Fruit fly (Drosophila melanogaster) whole organism, prepupa: Measurements from ENCODE around the gene CG31115.

ENCODE experiments used
- Gug ChIP-seq: fragments of 200-800 bp; sonication (Bioruptor generic); IDR thresholded peaks from 2 replicates; pipeline ENCODE4 v1.3.6; 2022; ENCODE audit warnings: missing biosample characterization, missing genetic modification characterization
- dac ChIP-seq: fragments of 200-800 bp; sonication (Bioruptor generic); optimal IDR thresholded peaks from 2 replicates; lab custom pipeline; 2017; ENCODE audit warnings: missing biosample characterization, mild to moderate bottlenecking, missing genetic modification characterization

DNA sequence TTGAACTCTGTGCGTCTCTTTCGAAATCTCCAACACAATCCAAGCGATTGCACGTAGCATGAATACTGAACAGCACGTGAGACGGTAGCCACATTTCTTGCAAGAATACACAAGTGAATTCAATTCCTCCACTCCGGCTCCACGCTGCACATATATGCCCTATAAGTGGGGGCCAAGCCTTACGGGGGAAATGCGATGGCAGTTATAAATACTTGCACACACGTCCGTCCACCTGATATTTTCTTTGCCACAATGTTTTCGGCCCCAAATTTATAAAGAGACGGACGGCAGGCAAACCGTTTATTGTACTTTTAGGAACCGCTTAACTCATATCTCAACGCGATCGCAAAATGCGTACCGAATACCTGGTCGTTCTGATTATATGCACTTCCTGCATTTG is 9.3 kb downstream of the CG31115 start, which contains the start of gene CG11786:
- TF ChIP-seq dac (GFP tag; lab: Kevin White, UChicago) (no peak), Gug (GFP tag; lab: Robert Waterston, UW) (no peak)
